Fruit fly (Drosophila melanogaster): ENCODE results near the gene Ugt35B1.

Gene Ugt35B1

dm6 chr3R:11208766-11209331 lies 38.8 kb upstream of the Ugt35B1 start (continued):
- TF ChIP-seq CG12659 (GFP tag; optimal IDR thresholded peaks at IDR 0.05) (no peak), trem (tag; optimal IDR thresholded peaks at IDR 0.05) (no peak), HmgZ (tag; optimal IDR thresholded peaks at IDR 0.05) (peak; percentile 39), CG13424 (tag; optimal IDR thresholded peaks at IDR 0.05) (no peak), wor (GFP tag; IDR thresholded peaks at IDR 0.05) (no peak), sd (tag; optimal IDR thresholded peaks at IDR 0.05) (no peak), Optix (GFP tag; IDR thresholded peaks at IDR 0.05) (no peak), CG17568 (GFP tag; optimal IDR thresholded peaks at IDR 0.05) (no peak), dan (GFP tag; IDR thresholded peaks at IDR 0.05) (no peak), B-H2 (GFP tag; optimal IDR thresholded peaks at IDR 0.05) (no peak), pan (optimal IDR thresholded peaks at IDR 0.05) (no peak), pan (GFP tag; optimal IDR thresholded peaks at IDR 0.05 in 1 of 2, IDR thresholded peaks at IDR 0.05 in 1 of 2) (no peak), schlank (tag; optimal IDR thresholded peaks at IDR 0.05) (no peak), CG10321 (GFP tag; IDR thresholded peaks at IDR 0.05) (no peak), hkb (optimal IDR thresholded peaks at IDR 0.05) (no peak), hkb (GFP tag; IDR thresholded peaks at IDR 0.05) (no peak), pita (GFP tag; optimal IDR thresholded peaks at IDR 0.05) (no peak), HHEX (GFP tag; optimal IDR thresholded peaks at IDR 0.05) (no peak), sqz (GFP tag; optimal IDR thresholded peaks at IDR 0.05) (no peak), CG7839 (tag; optimal IDR thresholded peaks at IDR 0.05) (peak; percentile 11), CG9817 (tag; optimal IDR thresholded peaks at IDR 0.05) (no peak), CG1792 (GFP tag; optimal IDR thresholded peaks at IDR 0.05) (no peak), Bgb (GFP tag; IDR thresholded peaks at IDR 0.05; ENCODE audit: partially characterized antibody) (peak; percentile 34; the same call in 1 of the 2 replicates)

DNA sequence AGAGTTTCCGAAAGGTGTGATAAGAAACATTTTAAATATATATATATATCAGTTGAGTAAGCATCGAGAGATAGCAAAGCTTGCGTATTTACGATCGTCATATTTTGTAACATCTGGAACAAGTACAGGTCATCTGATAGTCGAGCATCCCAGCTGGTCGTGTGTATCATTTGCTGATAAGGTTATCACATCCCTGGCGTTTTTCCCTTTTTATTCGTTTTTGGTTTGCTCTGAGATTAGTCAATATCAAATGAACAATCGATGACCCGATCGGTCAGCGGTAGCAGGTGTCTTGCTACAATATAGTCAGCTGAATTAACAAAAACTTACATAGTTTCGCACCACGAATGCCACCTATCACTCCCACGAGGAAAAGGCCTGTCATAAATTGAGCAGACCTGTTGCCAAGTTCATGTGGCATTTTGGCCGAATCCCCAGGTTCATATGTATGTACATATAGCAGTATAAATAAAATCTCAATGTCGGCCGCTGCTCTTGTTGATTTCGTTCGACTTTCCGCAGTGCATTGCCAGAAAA lies 30.9 kb upstream of the Ugt35B1 start:
- TF ChIP-seq wor (GFP tag; IDR thresholded peaks at IDR 0.05) = peak; percentile 21; the same call in 1 of the 2 replicates
- TF ChIP-seq PHDP (tag; optimal IDR thresholded peaks at IDR 0.05) = peak; percentile 66
- peak; percentile 60 for TF ChIP-seq CG12391 (tag; optimal IDR thresholded peaks at IDR 0.05)
- peak; percentile 75 for TF ChIP-seq Rfx (GFP tag; IDR thresholded peaks at IDR 0.05)
- peak; percentile 100 for TF ChIP-seq D19B (GFP tag; optimal IDR thresholded peaks at IDR 0.05)
- no peak for TF ChIP-seq ftz-f1 (GFP tag; optimal IDR thresholded peaks at IDR 0.05)
- TF ChIP-seq NFAT (GFP tag; IDR thresholded peaks at IDR 0.05) = no peak
- TF ChIP-seq jing (GFP tag; optimal IDR thresholded peaks at IDR 0.05) = no peak
- TF ChIP-seq zfh1 (GFP tag; IDR thresholded peaks at IDR 0.05) = peak; percentile 58; the same call in 1 of the 3 replicates
- TF ChIP-seq h (optimal IDR thresholded peaks at IDR 0.05) = no peak
- peak; percentile 77 for TF ChIP-seq Meics (GFP tag; optimal IDR thresholded peaks at IDR 0.05)
- no peak for TF ChIP-seq Dref (GFP tag; IDR thresholded peaks at IDR 0.05)
- TF ChIP-seq fu2 (GFP tag; optimal IDR thresholded peaks at IDR 0.05) = no peak
- TF ChIP-seq CG2116 (GFP tag; optimal IDR thresholded peaks at IDR 0.05) = peak; percentile 14
- peak; percentile 76 for TF ChIP-seq corto (GFP tag; optimal IDR thresholded peaks at IDR 0.05)
- TF ChIP-seq CG18619 (GFP tag; optimal IDR thresholded peaks at IDR 0.05) = peak; percentile 56
- peak; percentile 33; the same call in 1 of the 4 replicates for TF ChIP-seq Gug (GFP tag; IDR thresholded peaks at IDR 0.05)
- TF ChIP-seq Usf (GFP tag; optimal IDR thresholded peaks at IDR 0.05) = peak; percentile 7
- peak; percentile 18 for TF ChIP-seq CG10979 (tag; optimal IDR thresholded peaks at IDR 0.05)
- TF ChIP-seq pzg (GFP tag; optimal IDR thresholded peaks at IDR 0.05) = no peak
- TF ChIP-seq CG17568 (GFP tag; optimal IDR thresholded peaks at IDR 0.05) = peak; percentile 55
- TF ChIP-seq pan (optimal IDR thresholded peaks at IDR 0.05) = no peak
- peak in 1 of 2 experiments; percentile 69 for TF ChIP-seq pan (GFP tag; optimal IDR thresholded peaks at IDR 0.05 in 1 of 2, IDR thresholded peaks at IDR 0.05 in 1 of 2)
- TF ChIP-seq cwo (GFP tag; optimal IDR thresholded peaks at IDR 0.05) = peak; percentile 75
- TF ChIP-seq az2 (GFP tag; optimal IDR thresholded peaks at IDR 0.05) = peak; percentile 51
- TF ChIP-seq Fer1 (GFP tag; optimal IDR thresholded peaks at IDR 0.05) = peak; percentile 46
- TF ChIP-seq CG4282 (GFP tag; optimal IDR thresholded peaks at IDR 0.05) = no peak
- TF ChIP-seq Bteb2 (GFP tag; optimal IDR thresholded peaks at IDR 0.05) = no peak
- peak; percentile 34 for TF ChIP-seq CG9817 (tag; optimal IDR thresholded peaks at IDR 0.05)
- peak; percentile 4 for TF ChIP-seq grn (GFP tag; optimal IDR thresholded peaks at IDR 0.05)
- no peak for TF ChIP-seq cg (GFP tag; optimal IDR thresholded peaks at IDR 0.05)
- peak; percentile 47 for TF ChIP-seq H2.0 (GFP tag; IDR thresholded peaks at IDR 0.05)
